Worm (Caenorhabditis elegans): Measurements from ENCODE around the gene B0280.2.

The B0280.2 gene

ce11 chrIII:7170090-7170489 lies 45.6 kb downstream of the B0280.2 start:
- TF ChIP-seq med-1 (GFP tag; optimal IDR thresholded peaks at IDR 0.05; ENCODE audit: insufficient read depth) (no peak), cog-1 (tag; optimal IDR thresholded peaks at IDR 0.05) (no peak), flt-1 (GFP tag; IDR thresholded peaks at IDR 0.05) (no peak), ztf-23 (GFP tag; IDR thresholded peaks at IDR 0.05) (no peak), tab-1 (GFP tag; IDR thresholded peaks at IDR 0.05) (no peak), T22C8.4 (GFP tag; IDR thresholded peaks at IDR 0.05) (no peak), ref-1 (GFP tag; conservative IDR thresholded peaks at IDR 0.05) (no peak), ztf-29 (GFP tag; IDR thresholded peaks at IDR 0.05) (no peak), klf-2 (GFP tag; conservative IDR thresholded peaks at IDR 0.05) (no peak)

Measured in whole organism, midembryonic.